ENCODE assay signal across 1 fruit fly cellular context in the genomic region with DNA sequence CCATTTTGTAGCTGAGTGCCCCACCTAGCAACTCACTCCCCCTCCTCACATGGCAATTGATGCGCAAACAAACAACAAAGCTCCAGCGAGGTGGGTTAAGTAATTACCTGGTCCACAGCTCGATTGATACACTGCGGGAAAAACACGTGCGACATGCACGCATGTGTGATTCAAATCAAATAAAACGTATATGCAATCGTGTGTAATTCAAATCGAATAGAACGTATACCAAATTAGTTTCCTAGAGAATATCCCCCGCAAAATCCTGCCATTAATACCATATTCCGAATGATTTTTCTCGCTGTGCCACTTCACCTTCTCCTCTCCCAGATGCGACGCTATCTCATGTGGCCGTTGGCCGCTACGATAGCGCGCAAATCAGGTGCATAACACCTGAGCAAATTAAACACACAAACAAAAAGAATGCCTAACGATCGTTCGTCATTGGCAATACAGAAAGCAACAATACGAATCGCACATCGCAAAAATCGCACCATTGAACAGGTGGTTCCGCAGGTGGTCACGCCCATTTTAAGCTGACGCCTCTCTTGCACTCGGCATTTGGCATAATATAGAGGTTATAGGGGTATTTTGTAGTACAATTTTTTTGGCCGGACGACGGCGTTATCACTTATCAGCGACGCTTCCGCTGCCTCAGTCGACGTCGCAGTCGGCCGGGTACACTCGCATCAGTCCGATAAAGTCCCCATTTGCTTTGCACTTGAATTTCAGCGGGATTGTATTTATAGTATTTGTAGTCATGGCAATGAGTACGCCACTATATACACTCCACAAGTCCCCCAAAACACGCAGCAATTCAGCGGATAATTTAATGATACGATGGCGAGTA.
A peak's percentile ranks its signal among the peaks of the same experiment; 100 is the strongest.
TF ChIP-seq lines count a peak whose summit lies in the region.

No protein-coding gene starts in this region.

TF ChIP-seq in whole organism, embryonic, 481 proteins besides CTCF, POLR2A, EP300 and RAD21 (continued from another document):
- TF ChIP-seq Neu2 (GFP tag; optimal IDR thresholded peaks at IDR 0.05; lab: Kevin White, UChicago; ENCODE audit: borderline replicate concordance) (no peak), CG6654 (GFP tag; optimal IDR thresholded peaks at IDR 0.05; lab: Kevin White, UChicago) (no peak), HLH4C (GFP tag; IDR thresholded peaks at IDR 0.05; lab: Robert Waterston, UW; ENCODE audit: partially characterized antibody) (no peak), fd64A (GFP tag; optimal IDR thresholded peaks at IDR 0.05; lab: Kevin White, UChicago) (peak; percentile 24), CG8924 (tag; optimal IDR thresholded peaks at IDR 0.05; lab: Kevin White, UChicago) (peak; percentile 60), cwo (GFP tag; optimal IDR thresholded peaks at IDR 0.05; lab: Kevin White, UChicago) (peak; percentile 56), ap (GFP tag; IDR thresholded peaks at IDR 0.05; lab: Robert Waterston, UW) (peak; percentile 75), CG2889 (GFP tag; IDR thresholded peaks at IDR 0.05; lab: Robert Waterston, UW) (peak; percentile 69; the same call in 2 of the 3 replicates), CG10209 (GFP tag; optimal IDR thresholded peaks at IDR 0.05; lab: Kevin White, UChicago) (peak; percentile 74), lilli (GFP tag; optimal IDR thresholded peaks at IDR 0.05; lab: Kevin White, UChicago) (peak; percentile 67), NC2β (GFP tag; optimal IDR thresholded peaks at IDR 0.05; lab: Kevin White, UChicago) (peak; percentile 25), bowl (GFP tag; IDR thresholded peaks at IDR 0.05; lab: Robert Waterston, UW) (0 out of 2 replicates have a peak, but pooled peaks have one; percentile 48), CG2120 (GFP tag; optimal IDR thresholded peaks at IDR 0.05; lab: Kevin White, UChicago) (peak; percentile 79), sens-2 (GFP tag; IDR thresholded peaks at IDR 0.05; lab: Robert Waterston, UW) (peak; percentile 43; the same call in 1 of the 2 replicates), Pdp1 (GFP tag; optimal IDR thresholded peaks at IDR 0.05; lab: Kevin White, UChicago) (peak; percentile 63 to 65), Opbp (GFP tag; IDR thresholded peaks at IDR 0.05; lab: Robert Waterston, UW; ENCODE audit: partially characterized antibody) (no peak), Awh (GFP tag; IDR thresholded peaks at IDR 0.05; lab: Robert Waterston, UW) (peak; percentile 59; the same call in 1 of the 2 replicates), mld (GFP tag; IDR thresholded peaks at IDR 0.05; lab: Robert Waterston, UW; ENCODE audit: partially characterized antibody) (no peak), oc (tag; optimal IDR thresholded peaks at IDR 0.05; lab: Kevin White, UChicago) (peak; percentile 28), CG16863 (GFP tag; optimal IDR thresholded peaks at IDR 0.05; lab: Kevin White, UChicago) (peak; percentile 80), wdn (GFP tag; IDR thresholded peaks at IDR 0.05; lab: Robert Waterston, UW) (peak; percentile 70), CG7556 (GFP tag; optimal IDR thresholded peaks at IDR 0.05; lab: Kevin White, UChicago) (peak; percentile 47), Hmx (GFP tag; optimal IDR thresholded peaks at IDR 0.05; lab: Kevin White, UChicago) (no peak), Hand (GFP tag; optimal IDR thresholded peaks at IDR 0.05; lab: Kevin White, UChicago) (peak; percentile 33), exex (tag; optimal IDR thresholded peaks at IDR 0.05; lab: Kevin White, UChicago) (peak; percentile 65)
